Fruit fly (Drosophila melanogaster) whole organism, wandering third instar larva: ENCODE results near the gene CG5953.

Source experiments
- Abd-B ChIP-seq: fragments of >200 bp; optimal IDR thresholded peaks from 2 replicates; lab custom pipeline; 2017; ENCODE audit warnings: missing biosample characterization, missing genetic modification characterization
- CG32264 ChIP-seq: fragments of 200-800 bp; sonication (Bioruptor generic); optimal IDR thresholded peaks from 2 replicates; lab custom pipeline; 2016; ENCODE audit warnings: missing biosample characterization, missing genetic modification characterization
- CG9705 ChIP-seq: fragments of 200-800 bp; sonication (Bioruptor generic); optimal IDR thresholded peaks from 2 replicates; lab custom pipeline; 2018; ENCODE audit warnings: missing biosample characterization, mild to moderate bottlenecking, missing genetic modification characterization
- CrebA ChIP-seq: fragments of 200-800 bp; sonication (Bioruptor generic); optimal IDR thresholded peaks from 2 replicates; lab custom pipeline; 2016; ENCODE audit warnings: missing biosample characterization, mild to moderate bottlenecking, missing genetic modification characterization, borderline replicate concordance
- GATAd ChIP-seq: sonication (Bioruptor generic); optimal IDR thresholded peaks from 2 replicates; lab custom pipeline; 2016; ENCODE audit warnings: missing biosample characterization, missing genetic modification characterization
- OdsH ChIP-seq: fragments of 200-800 bp; sonication (Bioruptor generic); optimal IDR thresholded peaks from 2 replicates; lab custom pipeline; 2016; ENCODE audit warnings: missing biosample characterization, mild to moderate bottlenecking, missing genetic modification characterization
- Sp1 ChIP-seq: fragments of 200-800 bp; sonication (Bioruptor generic); optimal IDR thresholded peaks from 3 replicates; lab custom pipeline; 2019; ENCODE audit warnings: missing biosample characterization, mild to moderate bottlenecking, missing genetic modification characterization, moderate library complexity
- dl ChIP-seq, 2 experiments: fragments of 175-275, 200-275 bp in 1 of 2; fragments of 200-275 bp in 1 of 2; sonication (Bioruptor generic); optimal IDR thresholded peaks; lab custom pipeline; 2018; ENCODE audit warnings: mild to moderate bottlenecking in 2 of 2, missing biosample characterization in 2 of 2, missing genetic modification characterization in 2 of 2, moderate library complexity in 2 of 2; ENCODE audit not compliant: partially characterized antibody in 2 of 2, insufficient read depth in 1 of 2
- lola ChIP-seq: fragments of >200 bp; optimal IDR thresholded peaks from 2 replicates; lab custom pipeline; 2017; ENCODE audit warnings: missing biosample characterization, missing genetic modification characterization
- psq ChIP-seq: fragments of 200-800 bp; sonication (Bioruptor generic); optimal IDR thresholded peaks from 3 replicates; lab custom pipeline; 2017; ENCODE audit warnings: missing biosample characterization, mild to moderate bottlenecking, missing genetic modification characterization, moderate library complexity

DNA sequence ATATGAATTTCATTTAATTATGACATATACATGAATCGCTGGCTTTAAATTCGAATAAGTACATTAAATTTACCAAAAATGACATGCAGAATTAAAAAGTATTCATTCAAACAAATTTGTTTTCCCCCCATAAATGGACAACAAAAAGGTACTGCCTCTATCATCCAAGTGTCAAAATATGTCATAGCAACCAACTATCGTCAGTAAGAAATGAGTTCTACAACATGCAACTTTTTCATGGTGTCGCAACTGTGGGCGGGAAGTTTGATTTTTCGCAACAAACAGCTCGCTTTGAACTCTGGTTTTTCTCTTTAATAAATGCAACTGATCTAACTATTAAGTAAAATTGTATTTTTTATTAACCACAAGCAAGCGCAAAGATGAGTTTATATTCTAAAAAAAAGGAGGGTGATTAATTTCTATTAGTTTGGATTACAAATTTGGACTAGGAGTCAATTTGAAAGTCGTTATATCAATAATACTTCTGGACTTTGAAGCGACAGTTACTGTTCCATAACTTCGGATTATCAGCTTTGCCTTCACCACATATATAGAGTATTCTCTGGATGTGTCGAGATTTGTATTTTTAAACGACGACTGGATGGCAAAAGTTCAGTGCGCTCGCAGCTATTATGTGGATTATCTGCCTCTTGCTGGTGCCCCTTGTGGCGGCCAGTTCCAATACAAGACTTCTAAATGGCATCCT is 45.0 kb downstream of the CG5953 start, which contains the start of gene Nepl8:
- TF ChIP-seq dl (GFP tag; optimal IDR thresholded peaks at IDR 0.05; lab: Kevin White, UChicago; ENCODE audit: insufficient read depth in 1 of 2, partially characterized antibody in 2 of 2) (peak; percentile 84 to 91), lola (GFP tag; lab: Kevin White, UChicago) (no peak), Sp1 (no peak), Abd-B (GFP tag; lab: Kevin White, UChicago) (no peak), GATAd (GFP tag; lab: Kevin White, UChicago) (no peak), CG9705 (GFP tag; lab: Kevin White, UChicago) (no peak), psq (GFP tag; lab: Kevin White, UChicago) (no peak), CG32264 (GFP tag; lab: Kevin White, UChicago) (no peak), CrebA (GFP tag; lab: Kevin White, UChicago) (no peak), OdsH (GFP tag; lab: Kevin White, UChicago) (no peak)
